Worm (Caenorhabditis elegans) whole organism, L3 larva: ENCODE data around the gene C29F5.8.
A peak's percentile ranks its signal among the peaks of the same experiment; 100 is the strongest.

Experiments used
- R02D3.7 ChIP-seq: fragments of 150-350 bp; optimal IDR thresholded peaks from 2 replicates; lab custom pipeline; 2014; ENCODE audit warnings: missing biosample characterization, missing genetic modification characterization
- ZK546.5 ChIP-seq: sonication (generic microtip); optimal IDR thresholded peaks from 2 replicates; lab custom pipeline; 2017; ENCODE audit warnings: missing biosample characterization, missing genetic modification characterization
- aly-2 ChIP-seq: fragments of 150-350 bp; optimal IDR thresholded peaks from 2 replicates; lab custom pipeline; 2014; ENCODE audit warnings: missing biosample characterization, missing genetic modification characterization
- ama-1 ChIP-seq: fragments of 150-350 bp; optimal IDR thresholded peaks from 2 replicates; lab custom pipeline; 2018
- ceh-16 ChIP-seq: sonication (generic microtip); optimal IDR thresholded peaks from 2 replicates; lab custom pipeline; 2017; ENCODE audit warnings: missing biosample characterization, missing genetic modification characterization
- ceh-82 ChIP-seq: fragments of 150-350 bp; optimal IDR thresholded peaks from 2 replicates; lab custom pipeline; 2014; ENCODE audit warnings: missing biosample characterization, missing genetic modification characterization
- egl-27 ChIP-seq: sonication (generic microtip); optimal IDR thresholded peaks from 4 replicates; lab custom pipeline; 2017; ENCODE audit warnings: missing biosample characterization, missing genetic modification reagents, missing genetic modification characterization
- egl-5 ChIP-seq: fragments of 150-350 bp; optimal IDR thresholded peaks from 2 replicates; lab custom pipeline; 2017; ENCODE audit warnings: missing biosample characterization, missing genetic modification reagents, missing genetic modification characterization, inconsistent platforms
- elt-2 ChIP-seq: sonication (generic microtip); optimal IDR thresholded peaks from 2 replicates; lab custom pipeline; 2016; ENCODE audit warnings: missing genetic modification reagents, mild to moderate bottlenecking, missing genetic modification characterization, missing compliant biosample characterization
- elt-3 ChIP-seq, 3 experiments: fragments of 150-350 bp in 1 of 3; sonication (generic microtip) in 2 of 3; optimal IDR thresholded peaks; 2 replicates in 2 of 3; 4 replicates in 1 of 3; lab custom pipeline; 2014 to 2017; ENCODE audit warnings: missing biosample characterization in 3 of 3, missing genetic modification characterization in 3 of 3
- fkh-2 ChIP-seq: fragments of 150-350 bp; optimal IDR thresholded peaks from 2 replicates; lab custom pipeline; 2014; ENCODE audit warnings: missing biosample characterization, missing genetic modification reagents, missing genetic modification characterization
- fos-1 ChIP-seq: fragments of 150-350 bp; optimal IDR thresholded peaks from 2 replicates; lab custom pipeline; 2014; ENCODE audit warnings: missing biosample characterization, missing genetic modification characterization
- lin-15B ChIP-seq: fragments of 150-350 bp; optimal IDR thresholded peaks from 2 replicates; lab custom pipeline; 2014; ENCODE audit warnings: missing biosample characterization, missing genetic modification characterization
- lin-39 ChIP-seq: fragments of 150-350 bp; optimal IDR thresholded peaks from 2 replicates; lab custom pipeline; 2018; ENCODE audit warnings: missing biosample characterization, missing genetic modification reagents, missing genetic modification characterization
- lsy-12 ChIP-seq: sonication (generic microtip); optimal IDR thresholded peaks from 2 replicates; lab custom pipeline; 2016; ENCODE audit warnings: mild to moderate bottlenecking, missing genetic modification characterization, missing compliant biosample characterization
- mdl-1 ChIP-seq: fragments of 150-350 bp; optimal IDR thresholded peaks from 2 replicates; lab custom pipeline; 2014; ENCODE audit warnings: missing biosample characterization, missing genetic modification characterization
- nfya-1 ChIP-seq: sonication (generic microtip); optimal IDR thresholded peaks from 2 replicates; lab custom pipeline; 2017; ENCODE audit warnings: missing genetic modification characterization, mild to moderate bottlenecking, missing compliant biosample characterization, antibody characterized with exemption, moderate library complexity; ENCODE audit not compliant: insufficient read depth
- nhr-12 ChIP-seq: fragments of 150-350 bp; optimal IDR thresholded peaks from 2 replicates; lab custom pipeline; 2014; ENCODE audit warnings: missing biosample characterization, missing genetic modification characterization
- nhr-23 ChIP-seq: fragments of 150-350 bp; optimal IDR thresholded peaks from 2 replicates; lab custom pipeline; 2014; ENCODE audit warnings: missing biosample characterization, missing genetic modification reagents, missing genetic modification characterization
- nhr-237 ChIP-seq: fragments of 150-350 bp; optimal IDR thresholded peaks from 2 replicates; lab custom pipeline; 2014; ENCODE audit warnings: missing biosample characterization, missing genetic modification characterization
- nhr-25 ChIP-seq: sonication (generic microtip); optimal IDR thresholded peaks from 2 replicates; lab custom pipeline; 2017; ENCODE audit warnings: missing biosample characterization, missing genetic modification characterization
- nhr-43 ChIP-seq: sonication (generic microtip); optimal IDR thresholded peaks from 2 replicates; lab custom pipeline; 2016; ENCODE audit warnings: mild to moderate bottlenecking, missing genetic modification characterization, missing compliant biosample characterization; ENCODE audit not compliant: poor library complexity, severe bottlenecking
- nhr-67 ChIP-seq: fragments of 150-350 bp; optimal IDR thresholded peaks from 2 replicates; lab custom pipeline; 2014; ENCODE audit warnings: missing biosample characterization, missing genetic modification characterization
- nhr-77 ChIP-seq: fragments of 150-350 bp; optimal IDR thresholded peaks from 2 replicates; lab custom pipeline; 2014; ENCODE audit warnings: missing biosample characterization, missing genetic modification characterization
- pha-4 ChIP-seq: fragments of 150-350 bp; optimal IDR thresholded peaks from 2 replicates; lab custom pipeline; 2014; ENCODE audit warnings: missing biosample characterization, missing genetic modification reagents, missing genetic modification characterization
- pqm-1 ChIP-seq: fragments of 150-350 bp; optimal IDR thresholded peaks from 2 replicates; lab custom pipeline; 2017; ENCODE audit warnings: missing biosample characterization, missing genetic modification characterization, inconsistent platforms
- sea-2 ChIP-seq: fragments of 150-350 bp; sonication (generic microtip); optimal IDR thresholded peaks from 4 replicates; lab custom pipeline; 2014; ENCODE audit warnings: missing biosample characterization, missing genetic modification reagents, missing genetic modification characterization
- skn-1 ChIP-seq: fragments of 150-350 bp; optimal IDR thresholded peaks from 2 replicates; lab custom pipeline; 2014; ENCODE audit warnings: missing biosample characterization, missing genetic modification characterization
- tbx-2 ChIP-seq: sonication (generic microtip); optimal IDR thresholded peaks from 2 replicates; lab custom pipeline; 2016; ENCODE audit warnings: mild to moderate bottlenecking, missing genetic modification characterization, missing compliant biosample characterization
- zag-1 ChIP-seq: fragments of 150-350 bp; optimal IDR thresholded peaks from 2 replicates; lab custom pipeline; 2014; ENCODE audit warnings: missing biosample characterization, missing genetic modification characterization
- ztf-4 ChIP-seq: fragments of 150-350 bp; optimal IDR thresholded peaks from 2 replicates; lab custom pipeline; 2014; ENCODE audit warnings: missing biosample characterization, missing genetic modification characterization

The C29F5.8 gene

ce11 chrII:6306125-6306524 lies at the start of gene C29F5.8:
TSS of gene C29F5.8 (plus strand) at chrII:6306425.
- TF ChIP-seq tbx-2 (tag; lab: Kevin White, UChicago) = no peak
- no peak for TF ChIP-seq ceh-16
- no peak for TF ChIP-seq ama-1 (lab: Kevin White, UChicago)
- no peak for TF ChIP-seq nhr-43 (tag; lab: Kevin White, UChicago)
- no peak for TF ChIP-seq nhr-12
- TF ChIP-seq nhr-23 (tag; lab: Kevin White, UChicago) = no peak
- TF ChIP-seq egl-27 = no peak
- TF ChIP-seq nhr-77 = no peak
- TF ChIP-seq nfya-1 (tag; lab: Kevin White, UChicago) = no peak
- no peak for TF ChIP-seq lin-39 (tag; lab: Kevin White, UChicago)
- TF ChIP-seq mdl-1 = no peak

DNA sequence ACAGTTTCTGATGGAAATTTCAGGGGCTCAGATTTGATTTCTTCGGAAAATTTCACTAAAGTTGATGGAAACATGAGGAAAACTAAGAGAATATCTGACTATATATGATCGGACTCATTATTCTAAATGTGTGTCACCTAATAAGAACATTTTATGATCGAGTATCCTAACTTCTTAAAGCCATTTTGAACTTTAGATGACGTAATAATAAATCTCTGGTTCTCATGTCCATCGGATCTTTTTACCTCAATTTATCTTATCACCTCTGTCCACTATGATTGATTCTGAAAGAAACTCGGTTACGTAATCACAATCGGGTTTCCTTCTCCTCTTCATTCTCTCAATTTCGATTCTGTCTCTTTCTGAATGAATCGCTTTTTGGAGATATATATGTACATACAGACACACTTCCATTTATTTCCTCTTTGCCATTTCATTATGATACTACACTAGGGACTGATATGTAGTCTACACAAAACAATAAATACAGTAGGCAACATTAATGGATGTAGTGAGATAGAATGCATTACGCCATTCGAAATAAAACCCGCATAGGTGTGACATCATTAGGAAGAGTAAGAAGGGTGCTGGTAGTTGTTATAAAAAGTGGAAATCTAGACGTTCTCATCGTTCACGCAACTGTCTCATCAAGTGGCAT lies 48.9 kb upstream of the C29F5.8 start:
- TF ChIP-seq nhr-77 = no peak
- TF ChIP-seq nhr-25 (tag; lab: Kevin White, UChicago) = peak; percentile 2
- no peak for TF ChIP-seq aly-2 (tag; lab: Kevin White, UChicago)
- peak; percentile 26 for TF ChIP-seq nhr-43 (tag; lab: Kevin White, UChicago)
- TF ChIP-seq nhr-237 (tag; lab: Kevin White, UChicago) = no peak
- no peak for TF ChIP-seq skn-1 (tag; lab: Kevin White, UChicago)
- TF ChIP-seq, all 47 proteins: peak for 2

ce11 chrII:6259867-6260266 lies 46.4 kb upstream of the C29F5.8 start, which contains the start of gene F13H8.11:
TSS of gene F13H8.11 (minus strand) at chrII:6260021.
- no peak for TF ChIP-seq nhr-43 (tag; lab: Kevin White, UChicago)
- no peak for TF ChIP-seq lsy-12 (tag; lab: Kevin White, UChicago)
- TF ChIP-seq lin-15B (tag; lab: Kevin White, UChicago) = no peak
- no peak for TF ChIP-seq skn-1 (tag; lab: Kevin White, UChicago)
- TF ChIP-seq lin-39 (tag; lab: Kevin White, UChicago) = no peak
- no peak for TF ChIP-seq nfya-1 (tag; lab: Kevin White, UChicago)
- no peak for TF ChIP-seq tbx-2 (tag; lab: Kevin White, UChicago)
- peak; percentile 28 for TF ChIP-seq pha-4 (tag; lab: Kevin White, UChicago)
- TF ChIP-seq elt-2 = peak; percentile 57
- TF ChIP-seq nhr-237 (tag; lab: Kevin White, UChicago) = no peak
- peak; percentile 36 for TF ChIP-seq pqm-1 (tag; lab: Kevin White, UChicago)
- no peak for TF ChIP-seq ztf-4 (tag; lab: Kevin White, UChicago)
- TF ChIP-seq nhr-12 = no peak
- no peak for TF ChIP-seq sea-2 (GFP tag; lab: Kevin White, UChicago)
- no peak for TF ChIP-seq ZK546.5
- TF ChIP-seq, all 47 proteins: peak for 3

DNA sequence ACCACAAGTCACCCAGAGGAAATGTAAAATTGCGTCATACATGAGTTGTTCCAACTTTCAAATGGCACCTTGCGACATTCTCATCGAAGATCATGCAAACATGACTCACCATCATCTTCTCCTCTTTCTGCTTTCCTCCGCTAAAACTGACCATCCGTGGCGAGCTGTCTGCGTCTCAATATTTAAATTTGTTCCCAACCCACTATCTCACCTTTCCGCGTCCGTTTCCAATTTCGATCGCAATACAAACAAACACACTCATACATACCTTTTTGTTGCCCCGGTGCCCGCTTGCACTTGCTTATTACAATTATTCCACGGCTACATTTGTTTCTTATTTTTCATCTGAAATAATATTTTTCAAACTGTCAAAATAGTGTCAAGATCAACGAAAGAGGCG lies 45.5 kb upstream of the C29F5.8 start, which contains the start of gene nmgp-1:
Gene nmgp-1 (plus strand): TSS at position 174 of the 400 bp plus-strand sequence.
- TF ChIP-seq pha-4 (tag; lab: Kevin White, UChicago) (peak; percentile 54), egl-5 (tag; lab: Kevin White, UChicago) (no peak)

DNA sequence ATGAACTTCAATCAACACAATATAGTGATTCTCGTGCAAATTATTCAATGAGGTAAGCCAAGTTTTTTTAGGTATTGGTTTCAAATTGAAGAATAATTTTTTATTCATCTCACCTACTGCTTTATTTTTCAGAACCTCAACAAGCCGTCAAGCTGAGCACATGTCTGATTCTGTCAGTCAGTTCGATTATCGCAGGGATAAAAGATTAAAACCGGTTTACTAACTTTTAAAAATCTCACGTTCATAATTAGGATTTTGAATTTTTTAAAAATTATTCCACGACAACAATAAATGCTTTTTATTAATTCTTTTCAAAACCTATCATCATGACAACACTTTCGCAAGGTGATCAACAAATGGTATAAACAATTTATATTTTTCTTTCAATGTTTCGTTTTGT lies 44.0 kb upstream of the C29F5.8 start, which contains the start of gene F13H8.12:
Gene F13H8.12 (plus strand): TSS at position 301 of the 400 bp plus-strand sequence.
- TF ChIP-seq ceh-82 = no peak
- no peak for TF ChIP-seq egl-27
- no peak for TF ChIP-seq elt-3 (tag; optimal IDR thresholded peaks at IDR 0.05; lab: Kevin White, UChicago)
- TF ChIP-seq lin-39 (tag; lab: Kevin White, UChicago) = no peak
- no peak for TF ChIP-seq nhr-67 (tag; lab: Kevin White, UChicago)
- no peak for TF ChIP-seq nhr-23 (tag; lab: Kevin White, UChicago)
- TF ChIP-seq nhr-43 (tag; lab: Kevin White, UChicago) = no peak
- no peak for TF ChIP-seq nfya-1 (tag; lab: Kevin White, UChicago)
- no peak for TF ChIP-seq ceh-16
- TF ChIP-seq nhr-237 (tag; lab: Kevin White, UChicago) = no peak
- TF ChIP-seq skn-1 (tag; lab: Kevin White, UChicago) = no peak
- no peak for TF ChIP-seq zag-1
- no peak for TF ChIP-seq fos-1 (tag; lab: Kevin White, UChicago)

- TF ChIP-seq R02D3.7 (tag; lab: Kevin White, UChicago) (no peak), lin-39 (tag; lab: Kevin White, UChicago) (no peak), fkh-2 (tag; lab: Kevin White, UChicago) (no peak)
Measured at ce11 chrII:6263685-6264084, 42.5 kb upstream of the C29F5.8 start, which contains the start of gene F13H8.3. TSS of gene F13H8.3 (plus strand) at chrII:6263985.
